Fruit fly (Drosophila melanogaster): ENCODE measurements around the gene Ipp.

- no peak for TF ChIP-seq CG8359 (GFP tag; optimal IDR thresholded peaks at IDR 0.05; ENCODE audit: borderline replicate concordance)
- TF ChIP-seq pnt (GFP tag; optimal IDR thresholded peaks at IDR 0.05): no peak
- TF ChIP-seq bab2 (GFP tag; optimal IDR thresholded peaks at IDR 0.05): no peak
Observed at dm6 chr3R:13997762-13998161, 39.2 kb downstream of the Ipp start.
